Fruit fly (Drosophila melanogaster) whole organism, adult: ENCODE measurements around the gene alpha-Est7.

Source experiments
- CG33017 ChIP-seq: fragments of 200-800 bp; sonication (Bioruptor generic); optimal IDR thresholded peaks from 2 replicates; lab custom pipeline; 2018; ENCODE audit warnings: missing biosample characterization, mild to moderate bottlenecking, missing genetic modification characterization, moderate library complexity
- CG7101 ChIP-seq: fragments of 200-800 bp; sonication (Bioruptor generic); optimal IDR thresholded peaks from 2 replicates; lab custom pipeline; 2018; ENCODE audit warnings: missing biosample characterization, mild to moderate bottlenecking, missing genetic modification characterization, moderate library complexity
- Hr96 ChIP-seq: fragments of 200-800 bp; sonication (Bioruptor generic); optimal IDR thresholded peaks from 2 replicates; lab custom pipeline; 2016; ENCODE audit warnings: missing biosample characterization, missing genetic modification characterization
- cic ChIP-seq: fragments of 200-800 bp; sonication (Bioruptor generic); optimal IDR thresholded peaks from 2 replicates; lab custom pipeline; 2017; ENCODE audit warnings: missing biosample characterization, mild to moderate bottlenecking, missing genetic modification characterization, moderate library complexity
- cnc ChIP-seq, 2 experiments: fragments of >200 bp; optimal IDR thresholded peaks; 2 replicates each; lab custom pipeline; 2017
- kay ChIP-seq: fragments of 200-800 bp; sonication (Bioruptor generic); peaks from one replicate; lab custom pipeline; 2016; ENCODE audit warnings: missing biosample characterization, missing genetic modification characterization, borderline replicate concordance
- tj ChIP-seq: fragments of 200-800 bp; sonication (Bioruptor generic); optimal IDR thresholded peaks from 3 replicates; lab custom pipeline; 2017; ENCODE audit warnings: missing biosample characterization, mild to moderate bottlenecking, missing genetic modification characterization, moderate library complexity

- no peak for TF ChIP-seq cnc (optimal IDR thresholded peaks at IDR 0.05; lab: Kevin White, UChicago)
- no peak for TF ChIP-seq kay
- TF ChIP-seq CG7101 (tag; lab: Kevin White, UChicago): no peak
- no peak for TF ChIP-seq cic (GFP tag; lab: Kevin White, UChicago)
- TF ChIP-seq Hr96 (GFP tag; lab: Kevin White, UChicago): no peak
- TF ChIP-seq CG33017 (tag; lab: Kevin White, UChicago): no peak
- TF ChIP-seq tj (GFP tag; lab: Kevin White, UChicago): no peak
Measured at dm6 chr3R:7500513-7500912, 23.0 kb downstream of the alpha-Est7 start.
